Worm (Caenorhabditis elegans): ENCODE data around the gene pqn-83.

ce11 chrIII:13071432-13072259 is 27.6 kb downstream of the pqn-83 start:
- TF ChIP-seq ceh-82 (tag; optimal IDR thresholded peaks at IDR 0.05) (no peak), nhr-237 (tag; optimal IDR thresholded peaks at IDR 0.05) (no peak), lin-15B (tag; optimal IDR thresholded peaks at IDR 0.05) (no peak), daf-19 (GFP tag; conservative IDR thresholded peaks at IDR 0.05) (no peak)

All from whole organism, L4 larva.